Fruit fly (Drosophila melanogaster) whole organism, embryonic: ENCODE data around the gene CG9316.

Experiments
- Asciz ChIP-seq: fragments of 200-800 bp; sonication (Bioruptor generic); optimal IDR thresholded peaks from 2 replicates; lab custom pipeline; 2017; ENCODE audit warnings: missing biosample characterization, mild to moderate bottlenecking, missing genetic modification characterization, missing genetic modification reagents
- Bdp1 ChIP-seq: fragments of 200-800 bp; sonication (Bioruptor generic); optimal IDR thresholded peaks from 3 replicates; lab custom pipeline; 2016; ENCODE audit warnings: missing biosample characterization, missing genetic modification characterization
- C15 ChIP-seq: fragments of 200-800 bp; sonication (Bioruptor generic); IDR thresholded peaks from 3 replicates; pipeline ENCODE4 v1.3.6; 2022; ENCODE audit warnings: missing biosample characterization, missing genetic modification characterization
- CG10274 ChIP-seq: fragments of 200-800 bp; sonication (Bioruptor generic); optimal IDR thresholded peaks from 3 replicates; lab custom pipeline; 2017; ENCODE audit warnings: missing biosample characterization, mild to moderate bottlenecking, missing genetic modification characterization
- CG10462 ChIP-seq: fragments of 200-800 bp; sonication (Bioruptor generic); optimal IDR thresholded peaks from 2 replicates; lab custom pipeline; 2016; ENCODE audit warnings: missing biosample characterization, missing genetic modification characterization
- CG10654 ChIP-seq: fragments of 200-800 bp; sonication (Bioruptor generic); optimal IDR thresholded peaks from 2 replicates; lab custom pipeline; 2016; ENCODE audit warnings: missing biosample characterization, missing genetic modification characterization
- CG11398 ChIP-seq: fragments of 200-800 bp; sonication (Bioruptor generic); optimal IDR thresholded peaks from 2 replicates; lab custom pipeline; 2016; ENCODE audit warnings: missing biosample characterization, missing genetic modification characterization
- CG12236 ChIP-seq: fragments of 200-800 bp; sonication (Bioruptor generic); optimal IDR thresholded peaks from 2 replicates; lab custom pipeline; 2016; ENCODE audit warnings: missing biosample characterization, missing genetic modification characterization
- CG12744 ChIP-seq: fragments of 200-800 bp; sonication (Bioruptor generic); optimal IDR thresholded peaks from 2 replicates; lab custom pipeline; 2016; ENCODE audit warnings: missing biosample characterization, missing genetic modification characterization
- CG12769 ChIP-seq: fragments of 200-800 bp; sonication (Bioruptor generic); optimal IDR thresholded peaks from 2 replicates; lab custom pipeline; 2019; ENCODE audit warnings: missing biosample characterization, mild to moderate bottlenecking, missing genetic modification characterization, moderate library complexity
- CG2129 ChIP-seq: fragments of 200-800 bp; sonication (Bioruptor generic); IDR thresholded peaks from 2 replicates; pipeline ENCODE4 v1.3.6; 2022; ENCODE audit warnings: missing biosample characterization, missing genetic modification characterization; ENCODE audit not compliant: partially characterized antibody
- CG30431 ChIP-seq: fragments of 200-800 bp; sonication (Bioruptor generic); optimal IDR thresholded peaks from 2 replicates; lab custom pipeline; 2017; ENCODE audit warnings: missing biosample characterization, missing genetic modification characterization
- CG31365 ChIP-seq: fragments of 200-800 bp; sonication (Bioruptor generic); optimal IDR thresholded peaks from 2 replicates; lab custom pipeline; 2018; ENCODE audit warnings: missing biosample characterization, mild to moderate bottlenecking, missing genetic modification characterization
- CG3838 ChIP-seq: fragments of 200-800 bp; sonication (Bioruptor generic); optimal IDR thresholded peaks from 3 replicates; lab custom pipeline; 2016; ENCODE audit warnings: missing biosample characterization, missing genetic modification characterization
- CG4404 ChIP-seq: fragments of 200-800 bp; sonication (Bioruptor generic); IDR thresholded peaks from 2 replicates; pipeline ENCODE4 v1.3.6; 2022; ENCODE audit warnings: missing biosample characterization, missing genetic modification characterization
- CG5180 ChIP-seq: fragments of 200-800 bp; sonication (Bioruptor generic); optimal IDR thresholded peaks from 3 replicates; lab custom pipeline; 2017; ENCODE audit warnings: missing biosample characterization, missing genetic modification characterization, mild to moderate bottlenecking, moderate library complexity, missing genetic modification reagents
- CG6254 ChIP-seq: fragments of 200-800 bp; sonication (Bioruptor generic); optimal IDR thresholded peaks from 3 replicates; lab custom pipeline; 2017; ENCODE audit warnings: mild to moderate bottlenecking, missing biosample characterization, missing genetic modification reagents, missing genetic modification characterization
- CG6272 ChIP-seq: fragments of 200-800 bp; sonication (Bioruptor generic); IDR thresholded peaks from 2 replicates; pipeline ENCODE4 v1.3.6; 2022; ENCODE audit warnings: missing biosample characterization, missing genetic modification characterization
- CG6683 ChIP-seq: fragments of 200-800 bp; sonication (Bioruptor generic); optimal IDR thresholded peaks from 2 replicates; lab custom pipeline; 2017; ENCODE audit warnings: missing biosample characterization, mild to moderate bottlenecking, missing genetic modification characterization, missing genetic modification reagents
- CG6765 ChIP-seq: fragments of 200-800 bp; sonication (Bioruptor generic); optimal IDR thresholded peaks from 3 replicates; lab custom pipeline; 2017; ENCODE audit warnings: missing biosample characterization, mild to moderate bottlenecking, missing genetic modification characterization
- CG7271 ChIP-seq: fragments of 200-800 bp; sonication (Bioruptor generic); optimal IDR thresholded peaks from 2 replicates; lab custom pipeline; 2018; ENCODE audit warnings: missing biosample characterization, mild to moderate bottlenecking, missing genetic modification characterization, moderate library complexity
- CG8944 ChIP-seq: fragments of 200-800 bp; sonication (Bioruptor generic); optimal IDR thresholded peaks from 3 replicates; lab custom pipeline; 2016; ENCODE audit warnings: missing biosample characterization, missing genetic modification characterization
- CG9727 ChIP-seq: fragments of 200-800 bp; sonication (Bioruptor generic); optimal IDR thresholded peaks from 3 replicates; lab custom pipeline; 2017; ENCODE audit warnings: missing biosample characterization, mild to moderate bottlenecking, missing genetic modification characterization
- Gug ChIP-seq: fragments of 200-800 bp; sonication (Bioruptor generic); IDR thresholded peaks from 4 replicates; pipeline ENCODE4 v1.3.6; 2022; ENCODE audit warnings: missing biosample characterization, missing genetic modification characterization
- MTF-1 ChIP-seq: fragments of 200-800 bp; sonication (Bioruptor generic); optimal IDR thresholded peaks from 2 replicates; lab custom pipeline; 2018; ENCODE audit warnings: missing biosample characterization, mild to moderate bottlenecking, missing genetic modification characterization, borderline replicate concordance
- Mad ChIP-seq: fragments of 200-800 bp; sonication (Bioruptor generic); optimal IDR thresholded peaks from 2 replicates; lab custom pipeline; 2016; ENCODE audit warnings: missing biosample characterization, missing genetic modification characterization
- NFAT ChIP-seq: fragments of 200-800 bp; sonication (Bioruptor generic); IDR thresholded peaks from 2 replicates; pipeline ENCODE4 v1.3.6; 2022; ENCODE audit warnings: missing biosample characterization, missing genetic modification characterization
- NK7.1 ChIP-seq: fragments of 200-800 bp; sonication (Bioruptor generic); optimal IDR thresholded peaks from 3 replicates; lab custom pipeline; 2016; ENCODE audit warnings: missing biosample characterization, missing genetic modification characterization
- Pdp1 ChIP-seq, 2 experiments: fragments of 200-800 bp; sonication (Bioruptor generic); optimal IDR thresholded peaks; 3 replicates each; lab custom pipeline; 2016; ENCODE audit warnings: missing biosample characterization in 2 of 2, missing genetic modification characterization in 2 of 2, mild to moderate bottlenecking in 1 of 2, moderate library complexity in 1 of 2
- Sox102F ChIP-seq: fragments of 200-800 bp; sonication (Bioruptor generic); optimal IDR thresholded peaks from 2 replicates; lab custom pipeline; 2018; ENCODE audit warnings: missing biosample characterization, mild to moderate bottlenecking, missing genetic modification characterization, moderate library complexity
- Ssrp ChIP-seq: fragments of 200-800 bp; sonication (Bioruptor generic); optimal IDR thresholded peaks from 2 replicates; lab custom pipeline; 2018; ENCODE audit warnings: missing biosample characterization, mild to moderate bottlenecking, missing genetic modification characterization, moderate library complexity
- Taf1 ChIP-seq: fragments of 200-800 bp; sonication (Bioruptor generic); IDR thresholded peaks from 2 replicates; pipeline ENCODE4 v1.3.6; 2022; ENCODE audit warnings: missing biosample characterization, missing genetic modification characterization
- Xrp1 ChIP-seq: fragments of 200-800 bp; sonication (Bioruptor generic); IDR thresholded peaks from 2 replicates; pipeline ENCODE4 v1.3.6; 2022; ENCODE audit warnings: missing biosample characterization, missing genetic modification characterization
- cg ChIP-seq: fragments of 200-800 bp; sonication (Bioruptor generic); optimal IDR thresholded peaks from 3 replicates; lab custom pipeline; 2019; ENCODE audit warnings: missing biosample characterization, mild to moderate bottlenecking, missing genetic modification characterization, moderate library complexity
- chm ChIP-seq: fragments of 200-800 bp; sonication (Bioruptor generic); IDR thresholded peaks from 2 replicates; pipeline ENCODE4 v1.3.6; 2022; ENCODE audit warnings: missing biosample characterization, missing genetic modification characterization
- corto ChIP-seq: fragments of 200-800 bp; sonication (Bioruptor generic); optimal IDR thresholded peaks from 2 replicates; lab custom pipeline; 2016; ENCODE audit warnings: missing biosample characterization, mild to moderate bottlenecking, missing genetic modification characterization, moderate library complexity
- exex ChIP-seq: fragments of 200-800 bp; sonication (Bioruptor generic); optimal IDR thresholded peaks from 4 replicates; lab custom pipeline; 2018; ENCODE audit warnings: missing biosample characterization, mild to moderate bottlenecking, missing genetic modification characterization, moderate library complexity
- fd3F ChIP-seq: fragments of 200-800 bp; sonication (Bioruptor generic); optimal IDR thresholded peaks from 2 replicates; lab custom pipeline; 2018; ENCODE audit warnings: missing biosample characterization, mild to moderate bottlenecking, missing genetic modification characterization, moderate library complexity
- grau ChIP-seq: fragments of 200-800 bp; optimal IDR thresholded peaks from 3 replicates; lab custom pipeline; 2019; ENCODE audit warnings: missing biosample characterization, mild to moderate bottlenecking, missing genetic modification characterization, moderate library complexity
- klu ChIP-seq: fragments of 200-800 bp; sonication (Bioruptor generic); IDR thresholded peaks from 2 replicates; pipeline ENCODE4 v1.3.6; 2022; ENCODE audit warnings: missing biosample characterization, missing genetic modification characterization
- knrl ChIP-seq: fragments of 200-800 bp; sonication (Bioruptor generic); IDR thresholded peaks from 3 replicates; pipeline ENCODE4 v1.3.6; 2022; ENCODE audit warnings: missing biosample characterization, missing genetic modification characterization; ENCODE audit not compliant: partially characterized antibody
- org-1 ChIP-seq: fragments of 200-800 bp; sonication (Bioruptor generic); optimal IDR thresholded peaks from 2 replicates; lab custom pipeline; 2017; ENCODE audit warnings: missing biosample characterization, missing genetic modification characterization
- pnt ChIP-seq: fragments of 200-800 bp; sonication (Bioruptor generic); optimal IDR thresholded peaks from 3 replicates; lab custom pipeline; 2016; ENCODE audit warnings: missing biosample characterization, missing genetic modification characterization
- ranshi ChIP-seq: fragments of 200-800 bp; sonication (Bioruptor generic); IDR thresholded peaks from 2 replicates; pipeline ENCODE4 v1.3.6; 2022; ENCODE audit warnings: missing biosample characterization, missing genetic modification characterization
- schlank ChIP-seq: fragments of 200-800 bp; sonication (Bioruptor generic); optimal IDR thresholded peaks from 2 replicates; lab custom pipeline; 2018; ENCODE audit warnings: missing biosample characterization, mild to moderate bottlenecking, missing genetic modification characterization
- sisA ChIP-seq: fragments of 200-800 bp; sonication (Bioruptor generic); IDR thresholded peaks from 2 replicates; pipeline ENCODE4 v1.3.6; 2022; ENCODE audit warnings: missing biosample characterization, missing genetic modification characterization
- slou ChIP-seq: fragments of 200-800 bp; sonication (Bioruptor generic); optimal IDR thresholded peaks from 3 replicates; lab custom pipeline; 2016; ENCODE audit warnings: missing biosample characterization, missing genetic modification characterization
- slp2 ChIP-seq: fragments of 200-800 bp; sonication (Bioruptor generic); optimal IDR thresholded peaks from 2 replicates; lab custom pipeline; 2016; ENCODE audit warnings: missing biosample characterization, missing genetic modification characterization
- ssp ChIP-seq: fragments of 200-800 bp; sonication (Bioruptor generic); IDR thresholded peaks from 2 replicates; pipeline ENCODE4 v1.3.6; 2022; ENCODE audit warnings: missing biosample characterization, missing genetic modification characterization
- vnd ChIP-seq: fragments of 200-800 bp; sonication (Bioruptor generic); IDR thresholded peaks from 3 replicates; pipeline ENCODE4 v1.3.6; 2022; ENCODE audit warnings: missing biosample characterization, missing genetic modification characterization; ENCODE audit not compliant: partially characterized antibody

CG9316 gene

dm6 chr2L:20759809-20760485 lies 33.6 kb upstream of the CG9316 start (continued):
- no peak for TF ChIP-seq NFAT (GFP tag; lab: Robert Waterston, UW)
- TF ChIP-seq slp2 (GFP tag; lab: Kevin White, UChicago): no peak
- peak; percentile 69 for TF ChIP-seq grau (tag; lab: Kevin White, UChicago)
- no peak; the same call in 1 of the 2 replicates for TF ChIP-seq chm (GFP tag; lab: Robert Waterston, UW)
- TF ChIP-seq CG6765 (GFP tag; lab: Kevin White, UChicago): peak; percentile 21
- TF ChIP-seq CG12744 (GFP tag; lab: Kevin White, UChicago): no peak
- peak; percentile 59 for TF ChIP-seq Ssrp (tag; lab: Kevin White, UChicago)
- peak; percentile 39 for TF ChIP-seq Asciz (GFP tag; lab: Kevin White, UChicago)
- no peak; the same call in 1 of the 2 replicates for TF ChIP-seq ssp (GFP tag; lab: Robert Waterston, UW)
- no peak for TF ChIP-seq pnt (GFP tag; lab: Kevin White, UChicago)
- peak; percentile 43 for TF ChIP-seq fd3F
- TF ChIP-seq CG4404 (GFP tag; lab: Robert Waterston, UW): no peak
- no peak for TF ChIP-seq CG2129 (GFP tag; lab: Robert Waterston, UW)
- no peak for TF ChIP-seq Bdp1 (GFP tag; lab: Kevin White, UChicago)
- TF ChIP-seq CG10654 (GFP tag; lab: Kevin White, UChicago): peak; percentile 14
- TF ChIP-seq C15 (GFP tag; lab: Robert Waterston, UW): 0 out of 3 replicates have a peak, but pooled peaks have one; percentile 24
- TF ChIP-seq MTF-1 (GFP tag; lab: Kevin White, UChicago): no peak
- no peak for TF ChIP-seq Gug (GFP tag; lab: Robert Waterston, UW)
- TF ChIP-seq CG30431: no peak
- TF ChIP-seq corto (GFP tag; lab: Kevin White, UChicago): no peak
- peak; percentile 46 for TF ChIP-seq CG9727
- no peak for TF ChIP-seq CG10274 (GFP tag; lab: Kevin White, UChicago)
- TF ChIP-seq Xrp1 (GFP tag; lab: Robert Waterston, UW): peak; percentile 69
- TF ChIP-seq CG6272 (GFP tag; lab: Robert Waterston, UW): 0 out of 2 replicates have a peak, but pooled peaks have one; percentile 34
- TF ChIP-seq CG12236 (GFP tag; lab: Kevin White, UChicago): no peak
- no peak for TF ChIP-seq CG6683 (GFP tag; lab: Kevin White, UChicago)
- TF ChIP-seq schlank: peak; percentile 15
- no peak for TF ChIP-seq CG5180 (GFP tag; lab: Kevin White, UChicago)
- peak; percentile 34 for TF ChIP-seq sisA
- no peak for TF ChIP-seq CG11398
- no peak for TF ChIP-seq klu (GFP tag; lab: Robert Waterston, UW)
- TF ChIP-seq vnd (GFP tag; lab: Robert Waterston, UW): no peak
- no peak for TF ChIP-seq cg (GFP tag; lab: Kevin White, UChicago)
- TF ChIP-seq Taf1 (GFP tag; lab: Robert Waterston, UW): peak; percentile 24; the same call in 1 of the 2 replicates
- no peak for TF ChIP-seq CG3838 (GFP tag; lab: Kevin White, UChicago)
- no peak for TF ChIP-seq Mad (GFP tag; lab: Kevin White, UChicago)
- TF ChIP-seq CG12769 (tag; lab: Kevin White, UChicago): no peak
- TF ChIP-seq CG6254: peak; percentile 12
- TF ChIP-seq CG7271 (tag; lab: Kevin White, UChicago): no peak
- peak; percentile 11 for TF ChIP-seq org-1
- TF ChIP-seq ranshi (GFP tag; lab: Robert Waterston, UW): no peak; the same call in 1 of the 2 replicates
- TF ChIP-seq CG31365 (tag; lab: Kevin White, UChicago): no peak
- TF ChIP-seq exex: no peak
- no peak for TF ChIP-seq CG8944 (GFP tag; lab: Kevin White, UChicago)
- TF ChIP-seq Pdp1 (GFP tag; optimal IDR thresholded peaks at IDR 0.05; lab: Kevin White, UChicago): peak; percentile 12 to 21
- no peak for TF ChIP-seq slou (GFP tag; lab: Kevin White, UChicago)
- no peak for TF ChIP-seq knrl (GFP tag; lab: Robert Waterston, UW)
- no peak for TF ChIP-seq NK7.1
- TF ChIP-seq CG10462: no peak
- TF ChIP-seq Sox102F (GFP tag; lab: Kevin White, UChicago): peak; percentile 61
